Fruit fly (Drosophila melanogaster) whole organism, embryonic: Measurements from ENCODE around the gene Ir31a.
A peak's percentile ranks its signal among the peaks of the same experiment; 100 is the strongest.

ENCODE experiments used
- BEAF-32 ChIP-seq: fragments of 200-800 bp; sonication (Bioruptor generic); optimal IDR thresholded peaks from 3 replicates; lab custom pipeline; 2017; ENCODE audit warnings: missing biosample characterization, missing genetic modification characterization, mild to moderate bottlenecking, moderate library complexity, missing genetic modification reagents
- Bteb2 ChIP-seq: fragments of 200-800 bp; sonication (Bioruptor generic); optimal IDR thresholded peaks from 2 replicates; lab custom pipeline; 2016; ENCODE audit warnings: missing biosample characterization, missing genetic modification characterization
- CG11093 ChIP-seq: fragments of 200-800 bp; sonication (Bioruptor generic); IDR thresholded peaks from 3 replicates; pipeline ENCODE4 v1.3.6; 2022; ENCODE audit warnings: missing biosample characterization, missing genetic modification characterization
- CG14441 ChIP-seq: fragments of 200-800 bp; sonication (Bioruptor generic); IDR thresholded peaks from 2 replicates; pipeline ENCODE4 v1.3.6; 2022; ENCODE audit warnings: missing biosample characterization, missing genetic modification characterization
- CG14710 ChIP-seq: fragments of 200-800 bp; sonication (Bioruptor generic); optimal IDR thresholded peaks from 3 replicates; lab custom pipeline; 2019; ENCODE audit warnings: missing biosample characterization, mild to moderate bottlenecking, missing genetic modification characterization, moderate library complexity
- CG15073 ChIP-seq: fragments of 200-800 bp; sonication (Bioruptor generic); optimal IDR thresholded peaks from 2 replicates; lab custom pipeline; 2016; ENCODE audit warnings: missing biosample characterization, missing genetic modification characterization
- CG16813 ChIP-seq: fragments of 200-800 bp; sonication (Bioruptor generic); IDR thresholded peaks from 3 replicates; pipeline ENCODE4 v1.3.6; 2022; ENCODE audit warnings: missing biosample characterization, missing genetic modification characterization; ENCODE audit not compliant: partially characterized antibody
- CG16863 ChIP-seq: fragments of 200-800 bp; sonication (Bioruptor generic); optimal IDR thresholded peaks from 3 replicates; lab custom pipeline; 2016; ENCODE audit warnings: missing biosample characterization, missing genetic modification characterization
- CG17328 ChIP-seq: fragments of 200-800 bp; sonication (Bioruptor generic); IDR thresholded peaks from 2 replicates; pipeline ENCODE4 v1.3.6; 2022; ENCODE audit warnings: missing biosample characterization, missing genetic modification characterization
- CG18619 ChIP-seq: fragments of 200-800 bp; sonication (Bioruptor generic); optimal IDR thresholded peaks from 3 replicates; lab custom pipeline; 2017; ENCODE audit warnings: missing biosample characterization, mild to moderate bottlenecking, missing genetic modification characterization
- CG18764 ChIP-seq: fragments of 200-800 bp; sonication (Bioruptor generic); optimal IDR thresholded peaks from 3 replicates; lab custom pipeline; 2016; ENCODE audit warnings: missing biosample characterization, missing genetic modification characterization
- CG2116 ChIP-seq: fragments of 200-800 bp; sonication (Bioruptor generic); optimal IDR thresholded peaks from 3 replicates; lab custom pipeline; 2018; ENCODE audit warnings: missing biosample characterization, mild to moderate bottlenecking, missing genetic modification characterization
- CG3726 ChIP-seq: fragments of 200-800 bp; sonication (Bioruptor generic); IDR thresholded peaks from 3 replicates; pipeline ENCODE4, ENCODE4 v1.3.6; 2022; ENCODE audit warnings: missing biosample characterization, missing genetic modification characterization
- CG43689 ChIP-seq: fragments of 200-800 bp; sonication (Bioruptor generic); IDR thresholded peaks from 2 replicates; pipeline ENCODE4 v1.3.6; 2022; ENCODE audit warnings: missing biosample characterization, missing genetic modification characterization
- CG4404 ChIP-seq: fragments of 200-800 bp; sonication (Bioruptor generic); IDR thresholded peaks from 2 replicates; pipeline ENCODE4 v1.3.6; 2022; ENCODE audit warnings: missing biosample characterization, missing genetic modification characterization
- CG4707 ChIP-seq: fragments of 200-800 bp; sonication (Bioruptor generic); optimal IDR thresholded peaks from 2 replicates; lab custom pipeline; 2018; ENCODE audit warnings: missing biosample characterization, mild to moderate bottlenecking, missing genetic modification characterization, moderate library complexity
- CG5953 ChIP-seq: fragments of 200-800 bp; sonication (Bioruptor generic); IDR thresholded peaks from 2 replicates; pipeline ENCODE4 v1.3.6; 2022; ENCODE audit warnings: missing biosample characterization, missing genetic modification characterization
- CG7987 ChIP-seq: fragments of 200-800 bp; sonication (Bioruptor generic); optimal IDR thresholded peaks from 2 replicates; lab custom pipeline; 2018; ENCODE audit warnings: missing biosample characterization, mild to moderate bottlenecking, missing genetic modification characterization, moderate library complexity
- CG9876 ChIP-seq: fragments of 200-800 bp; sonication (Bioruptor generic); optimal IDR thresholded peaks from 2 replicates; lab custom pipeline; 2016; ENCODE audit warnings: missing biosample characterization, missing genetic modification characterization
- CrebB ChIP-seq: fragments of 200-800 bp; sonication (Bioruptor generic); optimal IDR thresholded peaks from 3 replicates; lab custom pipeline; 2018; ENCODE audit warnings: missing biosample characterization, mild to moderate bottlenecking, missing genetic modification characterization
- Dref ChIP-seq: fragments of 200-800 bp; sonication (Bioruptor generic); IDR thresholded peaks from 2 replicates; pipeline ENCODE4 v1.3.6; 2022; ENCODE audit warnings: missing biosample characterization, missing genetic modification characterization
- Drgx ChIP-seq: fragments of 200-800 bp; sonication (Bioruptor generic); IDR thresholded peaks from 2 replicates; pipeline ENCODE4 v1.3.6; 2022; ENCODE audit warnings: missing biosample characterization, missing genetic modification characterization
- Gsc ChIP-seq: fragments of 200-800 bp; sonication (Bioruptor generic); IDR thresholded peaks from 2 replicates; pipeline ENCODE4 v1.3.6; 2022; ENCODE audit warnings: missing biosample characterization, missing genetic modification characterization
- HLH54F ChIP-seq: fragments of 200-800 bp; sonication (Bioruptor generic); optimal IDR thresholded peaks from 3 replicates; lab custom pipeline; 2016; ENCODE audit warnings: missing biosample characterization, missing genetic modification characterization
- Hey ChIP-seq: fragments of 200-800 bp; sonication (Bioruptor generic); optimal IDR thresholded peaks from 3 replicates; lab custom pipeline; 2018; ENCODE audit warnings: missing biosample characterization, mild to moderate bottlenecking, missing genetic modification characterization
- HmgZ ChIP-seq: fragments of 200-800 bp; sonication (Bioruptor generic); optimal IDR thresholded peaks from 2 replicates; lab custom pipeline; 2018; ENCODE audit warnings: missing biosample characterization, mild to moderate bottlenecking, missing genetic modification characterization
- Hr39 ChIP-seq: fragments of >200 bp; optimal IDR thresholded peaks from 2 replicates; lab custom pipeline; 2017
- Kr ChIP-seq: fragments of 200-800 bp; sonication (Bioruptor generic); optimal IDR thresholded peaks from 2 replicates; lab custom pipeline; 2017; ENCODE audit warnings: missing biosample characterization, mild to moderate bottlenecking, missing genetic modification characterization
- Med ChIP-seq: fragments of 200-800 bp; sonication (Bioruptor generic); peaks from one replicate; lab custom pipeline; 2016; ENCODE audit warnings: missing biosample characterization, missing genetic modification characterization, mild to moderate bottlenecking, inconsistent platforms, moderate library complexity
- NFAT ChIP-seq: fragments of 200-800 bp; sonication (Bioruptor generic); IDR thresholded peaks from 2 replicates; pipeline ENCODE4 v1.3.6; 2022; ENCODE audit warnings: missing biosample characterization, missing genetic modification characterization
- NfI ChIP-seq: fragments of 200-800 bp; sonication (Bioruptor generic); optimal IDR thresholded peaks from 3 replicates; lab custom pipeline; 2018; ENCODE audit warnings: missing biosample characterization, mild to moderate bottlenecking, missing genetic modification characterization, moderate library complexity
- Oli ChIP-seq: fragments of 200-800 bp; sonication (Bioruptor generic); optimal IDR thresholded peaks from 2 replicates; lab custom pipeline; 2018; ENCODE audit warnings: missing biosample characterization, mild to moderate bottlenecking, missing genetic modification characterization, moderate library complexity
- Opbp ChIP-seq: fragments of 200-800 bp; sonication (Bioruptor generic); IDR thresholded peaks from 3 replicates; pipeline ENCODE4 v1.3.6; 2022; ENCODE audit warnings: missing biosample characterization, missing genetic modification characterization; ENCODE audit not compliant: partially characterized antibody
- YL-1 ChIP-seq: fragments of 200-800 bp; sonication (Bioruptor generic); optimal IDR thresholded peaks from 3 replicates; lab custom pipeline; 2017; ENCODE audit warnings: missing biosample characterization, mild to moderate bottlenecking, missing genetic modification characterization
- amos ChIP-seq: fragments of 200-800 bp; sonication (Bioruptor generic); IDR thresholded peaks from 2 replicates; pipeline ENCODE4 v1.3.6; 2022; ENCODE audit warnings: missing biosample characterization, missing genetic modification characterization; ENCODE audit not compliant: partially characterized antibody
- ato ChIP-seq: fragments of 200-800 bp; sonication (Bioruptor generic); IDR thresholded peaks from 2 replicates; pipeline ENCODE4 v1.3.6; 2022; ENCODE audit warnings: missing biosample characterization, missing genetic modification characterization; ENCODE audit not compliant: partially characterized antibody
- dati ChIP-seq: fragments of 200-800 bp; sonication (Bioruptor generic); IDR thresholded peaks from 2 replicates; pipeline ENCODE4 v1.3.6; 2022; ENCODE audit warnings: missing biosample characterization, missing genetic modification characterization
- gce ChIP-seq: fragments of 200-800 bp; sonication (Bioruptor generic); IDR thresholded peaks from 3 replicates; pipeline ENCODE4 v1.3.6; 2022; ENCODE audit warnings: missing biosample characterization, missing genetic modification characterization
- hb ChIP-seq: fragments of 200-800 bp; sonication (Bioruptor generic); IDR thresholded peaks from 3 replicates; pipeline ENCODE4 v1.3.6; 2022; ENCODE audit warnings: missing biosample characterization, missing genetic modification characterization; ENCODE audit not compliant: partially characterized antibody
- kni ChIP-seq: fragments of 200-800 bp; sonication (Bioruptor generic); optimal IDR thresholded peaks from 3 replicates; lab custom pipeline; 2017; ENCODE audit warnings: mild to moderate bottlenecking, missing biosample characterization, missing genetic modification reagents, missing genetic modification characterization
- lbe ChIP-seq: fragments of 200-800 bp; sonication (Bioruptor generic); optimal IDR thresholded peaks from 2 replicates; lab custom pipeline; 2016; ENCODE audit warnings: missing biosample characterization, mild to moderate bottlenecking, missing genetic modification characterization
- run ChIP-seq: fragments of 200-800 bp; sonication (Bioruptor generic); optimal IDR thresholded peaks from 3 replicates; lab custom pipeline; 2018; ENCODE audit warnings: missing biosample characterization, mild to moderate bottlenecking, missing genetic modification characterization
- sna ChIP-seq: fragments of 200-800 bp; sonication (Bioruptor generic); IDR thresholded peaks from 2 replicates; pipeline ENCODE4 v1.3.6; 2022; ENCODE audit warnings: missing biosample characterization, missing genetic modification characterization; ENCODE audit not compliant: partially characterized antibody
- tll ChIP-seq, 2 experiments: fragments of 200-800 bp in 1 of 2; fragments of >200 bp in 1 of 2; sonication (Bioruptor generic) in 1 of 2; optimal IDR thresholded peaks; 2 replicates each; lab custom pipeline; 2017 to 2019; ENCODE audit warnings: missing biosample characterization in 2 of 2, missing genetic modification characterization in 2 of 2, mild to moderate bottlenecking in 1 of 2, moderate library complexity in 1 of 2
- trem ChIP-seq: fragments of 200-800 bp; optimal IDR thresholded peaks from 3 replicates; lab custom pipeline; 2019; ENCODE audit warnings: missing biosample characterization, mild to moderate bottlenecking, missing genetic modification characterization, moderate library complexity
- tup ChIP-seq: fragments of 200-800 bp; sonication (Bioruptor generic); optimal IDR thresholded peaks from 2 replicates; lab custom pipeline; 2016; ENCODE audit warnings: missing biosample characterization, mild to moderate bottlenecking, missing genetic modification characterization, moderate library complexity

The Ir31a gene

dm6 chr2L:10422643-10423606 lies 17.6 kb downstream of the Ir31a start, which contains the start of the genes pie and Wdfy2 (continued):
- peak; percentile 39 for TF ChIP-seq CG14710 (tag; lab: Kevin White, UChicago)

- TF ChIP-seq Dref (GFP tag; lab: Robert Waterston, UW) (0 out of 2 replicates have a peak, but pooled peaks have one; percentile 6), CG16813 (GFP tag; lab: Robert Waterston, UW) (no peak), trem (tag; lab: Kevin White, UChicago) (no peak), HLH54F (GFP tag; lab: Kevin White, UChicago) (no peak), Med (peak; percentile 62), amos (GFP tag; lab: Robert Waterston, UW) (0 out of 2 replicates have a peak, but pooled peaks have one; percentile 16), CG5953 (GFP tag; lab: Robert Waterston, UW) (0 out of 2 replicates have a peak, but pooled peaks have one; percentile 12), Opbp (GFP tag; lab: Robert Waterston, UW) (0 out of 3 replicates have a peak, but pooled peaks have one; percentile 4), kni (GFP tag; lab: Kevin White, UChicago) (no peak), CG15073 (no peak), CG14441 (GFP tag; lab: Robert Waterston, UW) (no peak), gce (no peak), NFAT (GFP tag; lab: Robert Waterston, UW) (no peak), Gsc (GFP tag; lab: Robert Waterston, UW) (no peak), CG11093 (GFP tag; lab: Robert Waterston, UW) (no peak), ato (0 out of 2 replicates have a peak, but pooled peaks have one; percentile 13), sna (no peak), lbe (GFP tag; lab: Kevin White, UChicago) (no peak), tup (GFP tag; lab: Kevin White, UChicago) (no peak), CG4404 (GFP tag; lab: Robert Waterston, UW) (0 out of 2 replicates have a peak, but pooled peaks have one; percentile 13), Oli (no peak), CG7987 (GFP tag; lab: Kevin White, UChicago) (no peak), CG17328 (GFP tag; lab: Robert Waterston, UW) (no peak), Drgx (GFP tag; lab: Robert Waterston, UW) (no peak), Hey (tag; lab: Kevin White, UChicago) (no peak), CG2116 (GFP tag; lab: Kevin White, UChicago) (no peak), CrebB (tag; lab: Kevin White, UChicago) (no peak), CG9876 (GFP tag; lab: Kevin White, UChicago) (no peak), Bteb2 (GFP tag; lab: Kevin White, UChicago) (no peak), run (tag; lab: Kevin White, UChicago) (no peak), YL-1 (no peak), hb (peak; percentile 55; the same call in 1 of the 3 replicates), CG43689 (GFP tag; lab: Robert Waterston, UW) (no peak), CG18619 (GFP tag; lab: Kevin White, UChicago) (no peak), tll (GFP tag; optimal IDR thresholded peaks at IDR 0.05; lab: Kevin White, UChicago) (no peak), CG16863 (no peak), CG3726 (GFP tag; lab: Robert Waterston, UW) (0 out of 3 replicates have a peak, but pooled peaks have one; percentile 16), Kr (no peak), Hr39 (lab: Kevin White, UChicago) (no peak), CG18764 (GFP tag; lab: Kevin White, UChicago) (no peak), BEAF-32 (GFP tag; lab: Kevin White, UChicago) (no peak), dati (GFP tag; lab: Robert Waterston, UW) (no peak), CG4707 (no peak), NfI (no peak), HmgZ (no peak)
Measured at dm6 chr2L:10425599-10425998, 20.2 kb downstream of the Ir31a start.
